Worm (Caenorhabditis elegans): ENCODE results near the gene srb-19.

The srb-19 gene

DNA sequence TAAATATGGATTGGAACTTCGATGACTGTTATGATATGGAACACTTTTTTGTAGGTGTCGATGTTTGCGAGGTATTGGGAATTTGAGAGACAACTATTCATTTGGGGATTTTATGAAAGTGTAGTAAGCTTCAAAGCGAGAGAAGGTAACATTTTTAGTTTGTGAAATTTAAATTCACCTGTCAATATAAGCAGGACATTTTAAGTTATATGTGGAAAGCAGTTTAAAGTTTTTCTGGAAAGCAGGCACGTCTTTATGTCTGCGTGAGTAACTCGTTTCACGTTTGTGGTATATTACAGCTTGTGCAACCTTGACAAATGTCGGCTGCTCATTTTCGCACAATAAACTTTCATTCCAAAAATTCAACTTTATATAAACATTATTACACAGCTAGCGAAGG lies 15.7 kb downstream of the srb-19 start, which contains the start of gene srh-229:
Gene srh-229 (minus strand): TSS at position 101 of the 400 bp plus-strand sequence.
- TF ChIP-seq B0336.3 (GFP tag; IDR thresholded peaks at IDR 0.05), result no peak
- TF ChIP-seq D2030.7 (GFP tag; IDR thresholded peaks at IDR 0.05), result no peak
- TF ChIP-seq F37B4.10 (GFP tag; IDR thresholded peaks at IDR 0.05), result no peak
- no peak for TF ChIP-seq mel-28 (tag; optimal IDR thresholded peaks at IDR 0.05; ENCODE audit: borderline replicate concordance)
- no peak for TF ChIP-seq unc-62 (GFP tag; optimal IDR thresholded peaks at IDR 0.05)
- TF ChIP-seq F49E8.2 (tag; optimal IDR thresholded peaks at IDR 0.05; ENCODE audit: insufficient read depth), result no peak
- TF ChIP-seq attf-5 (GFP tag; optimal IDR thresholded peaks at IDR 0.05), result no peak
- no peak for TF ChIP-seq ZK185.1 (tag; optimal IDR thresholded peaks at IDR 0.05; ENCODE audit: poor library complexity, severe bottlenecking)
- TF ChIP-seq akir-1 (GFP tag; optimal IDR thresholded peaks at IDR 0.05), result no peak
- TF ChIP-seq repo-1 (tag; optimal IDR thresholded peaks at IDR 0.05), result no peak
- no peak for TF ChIP-seq egrh-3 (GFP tag; IDR thresholded peaks at IDR 0.05)
- no peak for TF ChIP-seq efl-1 (GFP tag; optimal IDR thresholded peaks at IDR 0.05)
- TF ChIP-seq somi-1 (GFP tag; optimal IDR thresholded peaks at IDR 0.05), result no peak
- TF ChIP-seq B0261.1 (tag; optimal IDR thresholded peaks at IDR 0.05), result no peak

DNA sequence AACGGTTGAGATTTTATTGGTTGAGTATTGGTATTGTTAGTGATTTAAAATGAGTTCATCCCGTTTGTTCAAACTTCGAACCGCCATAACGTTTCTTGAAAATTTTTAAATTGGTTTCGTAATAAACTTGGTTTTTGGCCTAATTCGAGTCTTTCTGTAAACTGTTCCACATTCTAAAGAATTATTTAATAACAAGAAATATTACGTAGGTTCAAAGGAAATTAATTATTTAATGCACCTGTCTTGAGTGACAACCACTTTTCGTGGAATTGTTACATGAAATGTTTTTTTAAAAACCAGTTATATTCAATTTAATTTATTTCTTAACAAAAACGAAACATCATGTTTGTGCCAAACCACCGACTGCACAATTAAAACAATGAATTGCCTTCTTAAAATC lies 18.8 kb downstream of the srb-19 start:
- TF ChIP-seq zim-3 (tag; optimal IDR thresholded peaks at IDR 0.05) (no peak), dpl-1 (GFP tag; optimal IDR thresholded peaks at IDR 0.05) (no peak), gei-17 (GFP tag; optimal IDR thresholded peaks at IDR 0.05) (no peak), ceh-100 (GFP tag; IDR thresholded peaks at IDR 0.05) (no peak), akir-1 (GFP tag; optimal IDR thresholded peaks at IDR 0.05) (no peak), rpc-1 (optimal IDR thresholded peaks at IDR 0.05) (no peak), rpc-1 (tag; optimal IDR thresholded peaks at IDR 0.05) (no peak), unc-62 (GFP tag; optimal IDR thresholded peaks at IDR 0.05) (no peak), rec-8 (tag; optimal IDR thresholded peaks at IDR 0.05) (no peak), lin-54 (GFP tag; optimal IDR thresholded peaks at IDR 0.05) (no peak), nfyb-1 (GFP tag; IDR thresholded peaks at IDR 0.05) (no peak)

DNA sequence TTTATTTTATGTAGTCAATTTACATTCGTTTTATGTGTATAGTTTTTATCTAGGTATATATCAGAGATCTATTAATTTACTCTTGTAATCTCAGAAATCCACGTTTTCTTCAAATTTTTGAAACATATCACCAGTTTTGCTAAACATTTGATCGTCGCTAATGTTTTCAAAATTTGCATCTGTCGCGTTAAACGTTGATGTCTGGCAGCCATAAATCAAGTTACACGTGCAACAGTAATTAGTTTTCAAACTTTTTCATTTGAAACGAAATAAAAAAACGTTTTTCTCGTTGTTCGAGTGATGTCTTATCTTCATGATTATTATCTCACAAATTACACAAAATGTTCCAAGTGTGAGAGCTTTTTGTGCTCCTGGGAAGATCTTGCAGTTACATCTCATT lies 22.5 kb downstream of the srb-19 start, which contains the start of gene srh-79:
Gene srh-79 (plus strand): TSS at position 301 of the 400 bp plus-strand sequence.
- TF ChIP-seq ceh-91 (GFP tag; IDR thresholded peaks at IDR 0.05), result no peak
- TF ChIP-seq nhr-179 (tag; optimal IDR thresholded peaks at IDR 0.05), result no peak
- no peak for TF ChIP-seq rec-8 (tag; optimal IDR thresholded peaks at IDR 0.05)
- TF ChIP-seq somi-1 (GFP tag; optimal IDR thresholded peaks at IDR 0.05), result no peak
- TF ChIP-seq ztf-18 (tag; optimal IDR thresholded peaks at IDR 0.05), result no peak
- TF ChIP-seq ets-4 (GFP tag; optimal IDR thresholded peaks at IDR 0.05), result no peak
- no peak for TF ChIP-seq F55B11.4 (tag; optimal IDR thresholded peaks at IDR 0.05; ENCODE audit: borderline replicate concordance, insufficient read depth)
- no peak for TF ChIP-seq B0035.1 (tag; optimal IDR thresholded peaks at IDR 0.05)
- TF ChIP-seq let-526 (GFP tag; IDR thresholded peaks at IDR 0.05), result no peak
- no peak for TF ChIP-seq F37B4.10 (GFP tag; IDR thresholded peaks at IDR 0.05)
- TF ChIP-seq ztf-25 (GFP tag; IDR thresholded peaks at IDR 0.05), result no peak
- TF ChIP-seq B0261.1 (tag; optimal IDR thresholded peaks at IDR 0.05), result no peak
- no peak for TF ChIP-seq K12H6.12 (tag; optimal IDR thresholded peaks at IDR 0.05)
- no peak for TF ChIP-seq lin-54 (GFP tag; optimal IDR thresholded peaks at IDR 0.05)
- no peak for TF ChIP-seq Y56A3A.18 (GFP tag; IDR thresholded peaks at IDR 0.05)
- no peak for TF ChIP-seq ztf-3 (GFP tag; optimal IDR thresholded peaks at IDR 0.05)

DNA sequence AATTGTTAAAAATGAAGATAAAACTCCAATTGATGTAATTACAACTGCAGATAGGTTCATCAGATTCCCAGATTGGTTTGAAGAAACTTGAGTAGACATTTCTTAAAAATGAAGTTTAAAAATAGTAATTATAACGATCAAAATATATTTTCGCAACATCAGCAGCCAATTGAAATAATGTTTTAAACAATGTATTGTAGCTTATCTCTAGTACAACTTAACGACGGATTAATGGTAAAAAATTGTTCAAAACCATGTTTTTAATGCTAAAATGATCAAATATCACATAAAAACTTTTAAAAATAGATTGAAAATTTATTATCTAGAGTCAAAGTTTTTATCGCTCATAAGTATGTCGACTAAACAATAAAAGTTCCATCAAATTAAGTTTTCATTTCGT lies 24.8 kb downstream of the srb-19 start, which contains the start of gene srbc-11:
Gene srbc-11 (minus strand): TSS at position 101 of the 400 bp plus-strand sequence.
- TF ChIP-seq B0261.1 (tag; optimal IDR thresholded peaks at IDR 0.05) (no peak), ztf-28 (GFP tag; IDR thresholded peaks at IDR 0.05) (no peak), F57C9.4 (tag; optimal IDR thresholded peaks at IDR 0.05) (no peak), F52B5.7 (tag; optimal IDR thresholded peaks at IDR 0.05) (no peak), zfh-2 (GFP tag; conservative IDR thresholded peaks at IDR 0.05) (no peak), dpl-1 (GFP tag; optimal IDR thresholded peaks at IDR 0.05) (no peak), ztf-3 (GFP tag; optimal IDR thresholded peaks at IDR 0.05) (no peak), hrde-1 (tag; optimal IDR thresholded peaks at IDR 0.05; ENCODE audit: borderline replicate concordance) (no peak)

Measured in whole organism, young adult.